Fruit fly (Drosophila melanogaster) whole organism: ENCODE data around the gene CG7766.

Experiments used
- CG8478 ChIP-seq: fragments of >200 bp; optimal IDR thresholded peaks from 2 replicates; lab custom pipeline; 2018; ENCODE audit warnings: inconsistent platforms
- pan ChIP-seq: fragments of >200 bp; optimal IDR thresholded peaks from 2 replicates; lab custom pipeline; 2017
- psq ChIP-seq: fragments of >200 bp; optimal IDR thresholded peaks from 2 replicates; lab custom pipeline; 2017
- usp ChIP-seq: fragments of >200 bp; optimal IDR thresholded peaks from 2 replicates; lab custom pipeline; 2017; ENCODE audit warnings: missing biosample characterization, missing genetic modification characterization, mixed read lengths

DNA sequence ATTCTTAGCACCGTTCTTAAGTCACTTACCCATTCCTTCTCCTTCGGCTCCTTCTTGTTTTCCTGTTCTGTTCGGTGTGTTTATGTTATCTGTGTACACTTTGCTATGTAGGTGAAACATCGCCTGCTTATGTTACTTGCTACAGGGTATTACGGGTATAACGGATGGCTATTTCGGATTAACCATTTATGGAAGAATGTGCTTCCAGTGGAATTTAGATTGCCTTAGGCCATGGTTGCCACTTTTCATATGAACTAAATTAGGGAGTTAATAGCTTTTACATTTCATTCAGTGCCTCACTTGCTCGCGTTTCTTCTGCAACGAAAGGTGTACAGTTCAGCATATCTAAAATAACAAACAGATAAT lies 55.2 kb downstream of the CG7766 start:
- TF ChIP-seq psq (lab: Kevin White, UChicago) (no peak), CG8478 (no peak), usp (GFP tag; lab: Kevin White, UChicago) (no peak), pan (lab: Kevin White, UChicago) (no peak)
